Worm (Caenorhabditis elegans): ENCODE data around the gene F54C9.9.

The F54C9.9 gene

DNA sequence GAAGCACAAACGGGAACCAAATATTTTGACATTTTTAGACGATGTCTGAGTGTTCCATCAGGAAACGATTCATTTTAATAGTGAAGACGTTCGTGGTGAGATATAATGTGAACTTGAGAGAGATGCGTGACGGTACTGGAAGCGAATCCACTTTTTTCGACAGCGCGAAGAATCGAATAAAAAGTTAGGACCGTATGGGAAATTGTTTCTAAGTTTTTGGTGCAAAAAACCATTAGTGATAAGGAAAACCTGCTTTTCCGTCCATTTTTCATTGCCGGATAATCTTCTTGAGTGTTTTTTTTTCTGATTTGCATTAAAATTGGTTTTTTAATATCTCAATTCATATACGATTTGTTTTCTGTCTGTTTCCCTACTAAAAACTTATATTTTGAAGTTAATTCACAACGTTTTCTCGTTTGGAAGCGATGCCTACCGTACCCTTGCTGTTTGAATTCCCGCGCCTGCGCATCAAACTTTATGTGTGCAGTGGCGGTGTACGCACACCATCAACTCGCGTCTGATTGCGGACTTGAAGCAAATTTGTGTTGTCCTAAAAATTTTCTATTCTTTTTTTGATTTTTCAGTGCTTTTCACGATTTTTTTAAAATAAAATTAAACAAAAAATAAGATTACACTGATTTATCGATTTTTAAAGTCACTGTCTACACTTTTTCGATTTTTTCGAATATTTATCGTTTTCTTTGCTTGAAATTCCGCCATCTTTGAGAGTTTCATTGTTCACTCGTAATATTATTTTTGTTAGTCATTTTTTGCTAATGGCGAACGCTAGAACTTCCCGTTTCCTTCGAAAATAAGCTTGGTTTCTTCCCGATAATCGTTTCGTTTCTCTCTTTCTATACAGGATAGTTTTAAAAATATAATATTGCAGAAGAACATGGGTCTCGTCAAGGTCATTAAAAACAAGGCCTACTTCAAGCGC is 8.5 kb upstream of the F54C9.9 start, which contains the start of the genes col-38 and rpl-5:
col-38 (minus strand) TSS at position 51 of the 940 bp plus-strand sequence.
rpl-5 (plus strand) TSS at position 890 of the 940 bp plus-strand sequence.
- TF ChIP-seq ceh-88 (GFP tag; IDR thresholded peaks at IDR 0.05) = peak; percentile 79
- TF ChIP-seq ceh-82 (tag; optimal IDR thresholded peaks at IDR 0.05) = peak; percentile 73 to 96 (median 77)
- peak; percentile 54 for TF ChIP-seq nhr-11 (tag; optimal IDR thresholded peaks at IDR 0.05)
- TF ChIP-seq hpl-2 (GFP tag; optimal IDR thresholded peaks at IDR 0.05) = peak; percentile 45
- TF ChIP-seq nhr-12 (tag; optimal IDR thresholded peaks at IDR 0.05) = no peak
- TF ChIP-seq nhr-28 (tag; optimal IDR thresholded peaks at IDR 0.05) = no peak
- TF ChIP-seq lir-3 (tag; optimal IDR thresholded peaks at IDR 0.05; ENCODE audit: poor library complexity) = peak; percentile 73
- peak; percentile 94 for TF ChIP-seq lin-15B (tag; optimal IDR thresholded peaks at IDR 0.05)
- no peak for TF ChIP-seq Y116A8C.19 (tag; optimal IDR thresholded peaks at IDR 0.05; ENCODE audit: borderline replicate concordance)
- peak; percentile 90 for TF ChIP-seq swsn-7 (tag; optimal IDR thresholded peaks at IDR 0.05)
- no peak for TF ChIP-seq hlh-17 (GFP tag; optimal IDR thresholded peaks at IDR 0.05; ENCODE audit: borderline replicate concordance)
- TF ChIP-seq mep-1 (tag; optimal IDR thresholded peaks at IDR 0.05) = peak; percentile 98
- no peak for TF ChIP-seq ceh-63 (GFP tag; optimal IDR thresholded peaks at IDR 0.05)
- peak; percentile 95 for TF ChIP-seq xbp-1 (tag; optimal IDR thresholded peaks at IDR 0.05)
- TF ChIP-seq elt-3 (tag; optimal IDR thresholded peaks at IDR 0.05) = peak in 4 of 6 experiments; percentile 11 to 91 (median 82)
- no peak for TF ChIP-seq zag-1 (tag; optimal IDR thresholded peaks at IDR 0.05)
- TF ChIP-seq alr-1 (tag; optimal IDR thresholded peaks at IDR 0.05; ENCODE audit: borderline replicate concordance) = no peak
- peak; percentile 87 for TF ChIP-seq nhr-77 (tag; optimal IDR thresholded peaks at IDR 0.05)
- peak; percentile 60 for TF ChIP-seq ceh-8 (GFP tag; optimal IDR thresholded peaks at IDR 0.05)
- peak; percentile 82 for TF ChIP-seq vab-15 (tag; optimal IDR thresholded peaks at IDR 0.05)
- peak; percentile 81 for TF ChIP-seq jun-1 (tag; optimal IDR thresholded peaks at IDR 0.05)
- peak; percentile 57 for TF ChIP-seq ztf-4 (tag; optimal IDR thresholded peaks at IDR 0.05)
- peak; percentile 54 for TF ChIP-seq irx-1 (tag; optimal IDR thresholded peaks at IDR 0.05)
- peak; percentile 91 for TF ChIP-seq nhr-47 (tag; optimal IDR thresholded peaks at IDR 0.05)
- peak; percentile 47 for TF ChIP-seq lin-39 (tag; optimal IDR thresholded peaks at IDR 0.05)
- peak; percentile 72 for TF ChIP-seq fkh-10 (GFP tag; optimal IDR thresholded peaks at IDR 0.05)
- peak; percentile 85 for TF ChIP-seq C04F5.9 (tag; optimal IDR thresholded peaks at IDR 0.05)
- TF ChIP-seq efl-3 (GFP tag; optimal IDR thresholded peaks at IDR 0.05) = no peak
- TF ChIP-seq lin-14 (GFP tag; optimal IDR thresholded peaks at IDR 0.05) = peak; percentile 93
- TF ChIP-seq lin-35 (GFP tag; optimal IDR thresholded peaks at IDR 0.05) = peak; percentile 98 to 99
- peak; percentile 75 for TF ChIP-seq grh-1 (GFP tag; IDR thresholded peaks at IDR 0.05)
- TF ChIP-seq aly-2 (tag; optimal IDR thresholded peaks at IDR 0.05) = peak; percentile 30
- no peak for TF ChIP-seq tlp-1 (tag; optimal IDR thresholded peaks at IDR 0.05)
- peak; percentile 29 for TF ChIP-seq mef-2 (tag; optimal IDR thresholded peaks at IDR 0.05)
- TF ChIP-seq snpc-4 (tag; optimal IDR thresholded peaks at IDR 0.05) = peak; percentile 86
- TF ChIP-seq elt-2 (tag; optimal IDR thresholded peaks at IDR 0.05) = peak; percentile 66
- TF ChIP-seq skn-1 (tag; optimal IDR thresholded peaks at IDR 0.05) = peak; percentile 94
- peak; percentile 82 to 98 for TF ChIP-seq efl-1 (optimal IDR thresholded peaks at IDR 0.05)
- TF ChIP-seq efl-1 (GFP tag; optimal IDR thresholded peaks at IDR 0.05 in 1 of 2) = peak; percentile 97 to 100
- no peak for TF ChIP-seq egl-27 (tag; optimal IDR thresholded peaks at IDR 0.05)
- peak; percentile 86 for TF ChIP-seq blmp-1 (tag; optimal IDR thresholded peaks at IDR 0.05)
- TF ChIP-seq unc-62 (GFP tag; optimal IDR thresholded peaks at IDR 0.05) = no peak
- peak in 1 of 2 experiments; percentile 85 for TF ChIP-seq mdl-1 (tag; optimal IDR thresholded peaks at IDR 0.05)
- no peak for TF ChIP-seq C34B4.2 (tag; optimal IDR thresholded peaks at IDR 0.05)
- no peak for TF ChIP-seq unc-98 (GFP tag; IDR thresholded peaks at IDR 0.05)
- peak; percentile 95 for TF ChIP-seq snu-23 (GFP tag; optimal IDR thresholded peaks at IDR 0.05)
- TF ChIP-seq nhr-90 (tag; optimal IDR thresholded peaks at IDR 0.05; ENCODE audit: poor library complexity) = peak; percentile 84
- TF ChIP-seq nhr-19 (GFP tag; conservative IDR thresholded peaks at IDR 0.05) = peak; percentile 88
- TF ChIP-seq ama-1 (optimal IDR thresholded peaks at IDR 0.05) = no peak
- TF ChIP-seq ztf-11 (tag; optimal IDR thresholded peaks at IDR 0.05) = peak in 1 of 2 experiments; percentile 56

Measured in whole organism, L1 larva.